Fruit fly (Drosophila melanogaster): Measurements from ENCODE around the gene CG12236.
A peak's percentile ranks its signal among the peaks of the same experiment; 100 is the strongest.

Gene CG12236

DNA sequence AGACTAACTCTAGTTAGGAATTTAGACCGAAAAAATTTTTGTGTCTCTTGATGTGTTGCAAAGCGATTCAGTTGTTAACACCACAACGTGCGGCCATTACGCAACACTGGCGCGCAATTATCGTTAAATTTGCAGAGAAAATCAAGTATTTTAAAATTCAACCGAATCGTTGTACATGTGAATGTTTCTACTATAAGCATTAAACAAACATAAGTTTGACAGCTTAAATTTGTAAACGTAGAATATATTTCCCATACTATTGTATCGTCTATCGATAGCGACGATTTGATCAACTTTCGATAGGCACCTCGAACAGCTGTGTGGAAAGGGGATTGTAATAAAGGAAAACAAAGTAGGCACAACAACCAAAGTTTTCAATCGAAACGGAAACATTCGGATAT, 28.4 kb upstream of the CG12236 start, which contains the start of the genes Usp30 and CG16721 (continued):
- TF ChIP-seq Side (GFP tag; optimal IDR thresholded peaks at IDR 0.05) (peak; percentile 63), CG12104 (GFP tag; optimal IDR thresholded peaks at IDR 0.05) (no peak), CG32772 (GFP tag; IDR thresholded peaks at IDR 0.05) (no peak), CG3065 (GFP tag; optimal IDR thresholded peaks at IDR 0.05) (no peak), mam (GFP tag; optimal IDR thresholded peaks at IDR 0.05) (peak; percentile 72), CG9609 (GFP tag; optimal IDR thresholded peaks at IDR 0.05) (peak; percentile 57), her (GFP tag; optimal IDR thresholded peaks at IDR 0.05) (peak; percentile 56), CkIIα-i1 (GFP tag; IDR thresholded peaks at IDR 0.05) (no peak), mirr (GFP tag; optimal IDR thresholded peaks at IDR 0.05) (peak; percentile 43), Sry-β (GFP tag; optimal IDR thresholded peaks at IDR 0.05) (no peak), CG9727 (GFP tag; optimal IDR thresholded peaks at IDR 0.05) (peak; percentile 1), run (tag; optimal IDR thresholded peaks at IDR 0.05) (no peak), fu2 (GFP tag; optimal IDR thresholded peaks at IDR 0.05) (peak; percentile 51), az2 (GFP tag; optimal IDR thresholded peaks at IDR 0.05) (peak; percentile 6), CG2120 (GFP tag; optimal IDR thresholded peaks at IDR 0.05) (peak; percentile 82), nom (GFP tag; optimal IDR thresholded peaks at IDR 0.05) (peak; percentile 15), ash1 (GFP tag; optimal IDR thresholded peaks at IDR 0.05) (no peak), CG1603 (tag; optimal IDR thresholded peaks at IDR 0.05) (peak; percentile 78), lbe (GFP tag; optimal IDR thresholded peaks at IDR 0.05) (peak; percentile 71), ERR (GFP tag; optimal IDR thresholded peaks at IDR 0.05) (no peak), toy (GFP tag; IDR thresholded peaks at IDR 0.05) (no peak), Nf-YC (tag; optimal IDR thresholded peaks at IDR 0.05) (peak; percentile 39), Nf-YB (GFP tag; optimal IDR thresholded peaks at IDR 0.05) (peak; percentile 1), pan (optimal IDR thresholded peaks at IDR 0.05) (no peak), pan (GFP tag; optimal IDR thresholded peaks at IDR 0.05 in 1 of 2, IDR thresholded peaks at IDR 0.05 in 1 of 2) (no peak), Hr51 (GFP tag; optimal IDR thresholded peaks at IDR 0.05) (peak in 1 of 2 experiments; percentile 7), NK7.1 (GFP tag; optimal IDR thresholded peaks at IDR 0.05) (no peak), CG31388 (GFP tag; optimal IDR thresholded peaks at IDR 0.05) (no peak), Bteb2 (GFP tag; optimal IDR thresholded peaks at IDR 0.05) (peak; percentile 38), Xrp1 (GFP tag; IDR thresholded peaks at IDR 0.05) (0 out of 2 replicates have a peak, but pooled peaks have one; percentile 32), Chrac-16 (GFP tag; optimal IDR thresholded peaks at IDR 0.05) (peak; percentile 21), CHES-1-like (GFP tag; optimal IDR thresholded peaks at IDR 0.05) (peak; percentile 68), dpn (GFP tag; optimal IDR thresholded peaks at IDR 0.05) (peak; percentile 59 to 66), h (optimal IDR thresholded peaks at IDR 0.05) (no peak), lab (GFP tag; optimal IDR thresholded peaks at IDR 0.05) (no peak), ken (GFP tag; IDR thresholded peaks at IDR 0.05) (peak; percentile 50; the same call in 2 of the 3 replicates), eve (GFP tag; optimal IDR thresholded peaks at IDR 0.05) (no peak), prd (optimal IDR thresholded peaks at IDR 0.05) (no peak), prd (GFP tag; IDR thresholded peaks at IDR 0.05) (0 out of 3 replicates have a peak, but pooled peaks have one; percentile 5), jigr1 (GFP tag; IDR thresholded peaks at IDR 0.05) (no peak), so (GFP tag; IDR thresholded peaks at IDR 0.05) (no peak), eyg (GFP tag; optimal IDR thresholded peaks at IDR 0.05) (no peak), CG32532 (GFP tag; IDR thresholded peaks at IDR 0.05) (0 out of 2 replicates have a peak, but pooled peaks have one; percentile 28), gt (GFP tag; IDR thresholded peaks at IDR 0.05) (no peak), CG10462 (GFP tag; optimal IDR thresholded peaks at IDR 0.05) (peak; percentile 0), CG17912 (GFP tag; optimal IDR thresholded peaks at IDR 0.05) (no peak), br (optimal IDR thresholded peaks at IDR 0.05) (no peak), CG12659 (GFP tag; optimal IDR thresholded peaks at IDR 0.05) (peak; percentile 62), CG14965 (GFP tag; optimal IDR thresholded peaks at IDR 0.05; ENCODE audit: borderline replicate concordance) (no peak), CG3281 (GFP tag; optimal IDR thresholded peaks at IDR 0.05) (peak; percentile 40), CG13894 (tag; optimal IDR thresholded peaks at IDR 0.05) (peak; percentile 39), Jarid2 (GFP tag; optimal IDR thresholded peaks at IDR 0.05) (no peak), CG10267 (tag; optimal IDR thresholded peaks at IDR 0.05) (peak; percentile 97)

Data from whole organism, embryonic.